Worm (Caenorhabditis elegans): ENCODE results near the gene ZK177.2.

DNA sequence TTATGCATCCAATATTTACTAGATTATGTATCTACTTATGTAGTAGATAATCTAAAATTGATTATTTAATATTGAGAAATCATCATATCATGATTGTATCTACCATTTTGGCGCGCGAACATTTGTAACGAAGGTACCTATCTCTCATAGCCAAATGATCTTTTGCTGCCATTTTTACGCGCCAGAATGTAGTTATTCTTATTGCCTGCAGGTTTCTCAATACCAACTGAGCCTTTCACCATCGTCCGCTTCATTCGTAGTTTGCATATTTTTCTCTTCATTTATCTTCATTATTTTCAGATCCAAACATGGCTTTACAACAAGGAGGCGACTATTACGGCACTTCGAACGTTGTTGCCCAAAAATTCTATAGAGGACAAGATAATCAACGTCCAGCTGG lies 8.8 kb downstream of the ZK177.2 start, which contains the start of gene ZK177.1:
- TF ChIP-seq pha-4 (tag; optimal IDR thresholded peaks at IDR 0.05) (no peak), nhr-12 (tag; optimal IDR thresholded peaks at IDR 0.05) (no peak), elt-3 (tag; optimal IDR thresholded peaks at IDR 0.05) (no peak), lsy-2 (tag; optimal IDR thresholded peaks at IDR 0.05) (no peak), blmp-1 (tag; optimal IDR thresholded peaks at IDR 0.05) (no peak), lin-13 (tag; optimal IDR thresholded peaks at IDR 0.05) (no peak), unc-62 (GFP tag; optimal IDR thresholded peaks at IDR 0.05) (no peak), ceh-83 (GFP tag; optimal IDR thresholded peaks at IDR 0.05) (no peak)
